Fruit fly (Drosophila melanogaster) whole organism, adult: Measurements from ENCODE around the gene CG31862.

ENCODE experiments used
- CG11617 ChIP-seq: fragments of 200-800 bp; sonication (Bioruptor generic); optimal IDR thresholded peaks from 2 replicates; lab custom pipeline; 2017; ENCODE audit warnings: mild to moderate bottlenecking, missing biosample characterization, missing genetic modification reagents, missing genetic modification characterization
- CG12768 ChIP-seq: fragments of 200-800 bp; sonication (Bioruptor generic); optimal IDR thresholded peaks from 2 replicates; lab custom pipeline; 2017; ENCODE audit warnings: missing biosample characterization, missing genetic modification characterization, mild to moderate bottlenecking, moderate library complexity, missing genetic modification reagents
- CG14711 ChIP-seq: fragments of 200-800 bp; sonication (Bioruptor generic); optimal IDR thresholded peaks from 2 replicates; lab custom pipeline; 2018; ENCODE audit warnings: missing biosample characterization, mild to moderate bottlenecking, missing genetic modification characterization, moderate library complexity
- CG33017 ChIP-seq: fragments of 200-800 bp; sonication (Bioruptor generic); optimal IDR thresholded peaks from 2 replicates; lab custom pipeline; 2018; ENCODE audit warnings: missing biosample characterization, mild to moderate bottlenecking, missing genetic modification characterization, moderate library complexity
- Mnt ChIP-seq: fragments of 200-800 bp; sonication (Bioruptor generic); optimal IDR thresholded peaks from 2 replicates; lab custom pipeline; 2016; ENCODE audit warnings: missing biosample characterization, mild to moderate bottlenecking, missing genetic modification characterization
- cnc ChIP-seq, 2 experiments: fragments of >200 bp; optimal IDR thresholded peaks; 2 replicates each; lab custom pipeline; 2017
- kay ChIP-seq: fragments of 200-800 bp; sonication (Bioruptor generic); peaks from one replicate; lab custom pipeline; 2016; ENCODE audit warnings: missing biosample characterization, missing genetic modification characterization, borderline replicate concordance
- ovo ChIP-seq: fragments of 200-800 bp; sonication (Bioruptor generic); optimal IDR thresholded peaks from 2 replicates; lab custom pipeline; 2016; ENCODE audit warnings: missing biosample characterization, missing genetic modification characterization
- pad ChIP-seq: fragments of 200-800 bp; sonication (Bioruptor generic); optimal IDR thresholded peaks from 3 replicates; lab custom pipeline; 2017; ENCODE audit warnings: missing biosample characterization, missing genetic modification characterization, mild to moderate bottlenecking, moderate library complexity, missing genetic modification reagents
- tj ChIP-seq: fragments of 200-800 bp; sonication (Bioruptor generic); optimal IDR thresholded peaks from 3 replicates; lab custom pipeline; 2017; ENCODE audit warnings: missing biosample characterization, mild to moderate bottlenecking, missing genetic modification characterization, moderate library complexity

DNA sequence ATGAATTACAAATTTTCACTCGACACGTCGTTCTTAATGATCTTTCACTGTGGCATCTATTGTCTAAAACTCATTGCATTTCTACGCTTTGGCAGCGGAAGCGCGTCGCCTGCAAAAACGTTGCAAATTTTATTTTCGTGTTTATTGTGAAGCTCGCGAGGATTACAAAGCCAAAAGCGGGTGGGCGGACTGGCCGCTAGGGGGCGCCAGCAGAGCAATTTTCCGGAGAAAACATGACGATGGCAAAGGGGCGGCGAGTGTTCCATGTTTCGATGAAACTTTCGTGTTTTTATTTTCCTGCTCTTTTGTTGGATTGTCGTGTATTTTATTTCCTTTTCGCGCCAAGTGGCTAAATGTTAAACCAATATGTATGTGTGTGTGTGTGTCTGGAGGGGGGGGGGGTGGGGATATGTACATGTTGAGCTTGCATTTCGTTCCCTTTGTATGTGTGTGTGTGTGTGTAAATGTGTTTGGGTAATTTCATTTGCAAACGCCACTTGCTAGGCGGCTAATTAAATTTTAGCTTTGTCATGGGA, 36.0 kb downstream of the CG31862 start:
- TF ChIP-seq CG14711 (tag; lab: Kevin White, UChicago), result no peak
- TF ChIP-seq pad (GFP tag; lab: Kevin White, UChicago), result no peak
- no peak for TF ChIP-seq CG12768 (GFP tag; lab: Kevin White, UChicago)
- TF ChIP-seq Mnt, result no peak
- TF ChIP-seq CG11617 (GFP tag; lab: Kevin White, UChicago), result no peak
- TF ChIP-seq tj, result peak; percentile 65
- no peak for TF ChIP-seq ovo (GFP tag; lab: Kevin White, UChicago)
- no peak for TF ChIP-seq CG33017
- no peak for TF ChIP-seq kay
- TF ChIP-seq cnc (optimal IDR thresholded peaks at IDR 0.05; lab: Kevin White, UChicago), result no peak
